Worm (Caenorhabditis elegans) whole organism, L2 larva: Measurements from ENCODE around the gene nrfl-1.

Experiments
- C34F6.9 ChIP-seq: fragments of 150-350 bp; optimal IDR thresholded peaks from 2 replicates; lab custom pipeline; 2014; ENCODE audit warnings: missing biosample characterization, missing genetic modification characterization
- F13H6.1 ChIP-seq: sonication (generic microtip); optimal IDR thresholded peaks from 2 replicates; lab custom pipeline; 2016; ENCODE audit warnings: missing genetic modification characterization, missing compliant biosample characterization
- R02D3.7 ChIP-seq: fragments of 150-350 bp; optimal IDR thresholded peaks from 2 replicates; lab custom pipeline; 2014; ENCODE audit warnings: missing biosample characterization, missing genetic modification characterization
- Y55F3AM.14 ChIP-seq: fragments of 200-800 bp; sonication (Bioruptor generic); optimal IDR thresholded peaks from 2 replicates; lab custom pipeline; 2018; ENCODE audit warnings: mild to moderate bottlenecking, missing genetic modification characterization, missing compliant biosample characterization
- ZK546.5 ChIP-seq: sonication (generic microtip); optimal IDR thresholded peaks from 2 replicates; lab custom pipeline; 2017; ENCODE audit warnings: missing biosample characterization, missing genetic modification characterization
- alr-1 ChIP-seq: fragments of 150-350 bp; optimal IDR thresholded peaks from 2 replicates; lab custom pipeline; 2014; ENCODE audit warnings: missing biosample characterization, missing genetic modification characterization
- aly-2 ChIP-seq: fragments of 150-350 bp; optimal IDR thresholded peaks from 2 replicates; lab custom pipeline; 2014; ENCODE audit warnings: missing biosample characterization, missing genetic modification characterization
- blmp-1 ChIP-seq: sonication (generic microtip); optimal IDR thresholded peaks from 2 replicates; lab custom pipeline; 2017; ENCODE audit warnings: missing genetic modification characterization, mild to moderate bottlenecking, missing compliant biosample characterization, antibody characterized with exemption, moderate library complexity; ENCODE audit not compliant: insufficient read depth
- ceh-16 ChIP-seq: fragments of 150-350 bp; optimal IDR thresholded peaks from 2 replicates; lab custom pipeline; 2014; ENCODE audit warnings: missing biosample characterization, missing genetic modification characterization
- ceh-82 ChIP-seq: fragments of 150-350 bp; optimal IDR thresholded peaks from 2 replicates; lab custom pipeline; 2014; ENCODE audit warnings: missing biosample characterization, missing genetic modification characterization
- egl-27 ChIP-seq: sonication (generic microtip); optimal IDR thresholded peaks from 3 replicates; lab custom pipeline; 2017; ENCODE audit warnings: missing biosample characterization, missing genetic modification reagents, missing genetic modification characterization
- elt-1 ChIP-seq: fragments of 150-350 bp; optimal IDR thresholded peaks from 2 replicates; lab custom pipeline; 2014; ENCODE audit warnings: missing biosample characterization, missing genetic modification characterization
- elt-3 ChIP-seq: sonication (generic microtip); optimal IDR thresholded peaks from 2 replicates; lab custom pipeline; 2017; ENCODE audit warnings: missing biosample characterization, missing genetic modification characterization
- fos-1 ChIP-seq: fragments of 150-350 bp; optimal IDR thresholded peaks from 2 replicates; lab custom pipeline; 2014; ENCODE audit warnings: missing biosample characterization, missing genetic modification characterization
- gmeb-1 ChIP-seq: fragments of 150-350 bp; optimal IDR thresholded peaks from 2 replicates; lab custom pipeline; 2014; ENCODE audit warnings: missing biosample characterization, missing genetic modification characterization
- lin-11 ChIP-seq: fragments of 150-350 bp; sonication (generic microtip); optimal IDR thresholded peaks from 2 replicates; lab custom pipeline; 2014; ENCODE audit warnings: missing biosample characterization, missing genetic modification characterization, inconsistent platforms, mixed read lengths
- lin-13 ChIP-seq: fragments of 150-350 bp; optimal IDR thresholded peaks from 2 replicates; lab custom pipeline; 2014; ENCODE audit warnings: missing biosample characterization, missing genetic modification reagents, missing genetic modification characterization
- lsy-2 ChIP-seq, 2 experiments: fragments of 150-350 bp in 1 of 2; sonication (generic microtip) in 1 of 2; optimal IDR thresholded peaks; 2 replicates each; lab custom pipeline; 2014 to 2017; ENCODE audit warnings: missing biosample characterization in 2 of 2, missing genetic modification characterization in 2 of 2
- mab-5 ChIP-seq: fragments of 150-350 bp; optimal IDR thresholded peaks from 2 replicates; lab custom pipeline; 2014; ENCODE audit warnings: missing biosample characterization, missing genetic modification characterization
- mbf-1 ChIP-seq: sonication (generic microtip); optimal IDR thresholded peaks from 2 replicates; lab custom pipeline; 2017; ENCODE audit warnings: missing biosample characterization, missing genetic modification characterization
- mdl-1 ChIP-seq, 2 experiments: fragments of 150-350 bp in 1 of 2; sonication (generic microtip) in 1 of 2; optimal IDR thresholded peaks; 2 replicates each; lab custom pipeline; 2017; ENCODE audit warnings: missing biosample characterization in 2 of 2, missing genetic modification characterization in 2 of 2
- nhr-11 ChIP-seq: fragments of 150-350 bp; optimal IDR thresholded peaks from 2 replicates; lab custom pipeline; 2014; ENCODE audit warnings: missing biosample characterization, missing genetic modification characterization
- nhr-12 ChIP-seq: fragments of 150-350 bp; optimal IDR thresholded peaks from 2 replicates; lab custom pipeline; 2014; ENCODE audit warnings: missing biosample characterization, missing genetic modification characterization
- nhr-129 ChIP-seq: fragments of 150-350 bp; optimal IDR thresholded peaks from 2 replicates; lab custom pipeline; 2014; ENCODE audit warnings: missing biosample characterization, missing genetic modification characterization
- nhr-23 ChIP-seq: fragments of 150-350 bp; optimal IDR thresholded peaks from 2 replicates; lab custom pipeline; 2014; ENCODE audit warnings: missing biosample characterization, missing genetic modification reagents, missing genetic modification characterization
- nhr-25 ChIP-seq: fragments of 150-350 bp; sonication (generic microtip); optimal IDR thresholded peaks from 3 replicates; lab custom pipeline; 2014; ENCODE audit warnings: missing biosample characterization, missing genetic modification characterization
- nhr-6 ChIP-seq: fragments of 150-350 bp; optimal IDR thresholded peaks from 2 replicates; lab custom pipeline; 2014; ENCODE audit warnings: missing biosample characterization, missing genetic modification characterization
- sem-4 ChIP-seq: fragments of 150-350 bp; optimal IDR thresholded peaks from 2 replicates; lab custom pipeline; 2014; ENCODE audit warnings: missing biosample characterization, missing genetic modification reagents, missing genetic modification characterization
- sma-3 ChIP-seq: sonication (generic microtip); optimal IDR thresholded peaks from 2 replicates; lab custom pipeline; 2016; ENCODE audit warnings: missing genetic modification reagents, missing genetic modification characterization, missing compliant biosample characterization
- sma-9 ChIP-seq, 2 experiments: fragments of 150-350 bp in 1 of 2; sonication (generic microtip) in 1 of 2; optimal IDR thresholded peaks; 2 replicates each; lab custom pipeline; 2014 to 2016; ENCODE audit warnings: missing genetic modification characterization in 2 of 2, mild to moderate bottlenecking in 1 of 2, missing biosample characterization in 1 of 2, missing compliant biosample characterization in 1 of 2, missing genetic modification reagents in 1 of 2, moderate library complexity in 1 of 2
- snpc-4 ChIP-seq: fragments of 150-350 bp; optimal IDR thresholded peaks from 2 replicates; lab custom pipeline; 2014; ENCODE audit warnings: missing biosample characterization, missing genetic modification characterization
- unc-39 ChIP-seq: fragments of 150-350 bp; optimal IDR thresholded peaks from 2 replicates; lab custom pipeline; 2014; ENCODE audit warnings: missing biosample characterization, missing genetic modification characterization
- unc-62 ChIP-seq: fragments of 150-350 bp; optimal IDR thresholded peaks from 2 replicates; lab custom pipeline; 2014; ENCODE audit warnings: missing biosample characterization, missing genetic modification reagents, missing genetic modification characterization
- zag-1 ChIP-seq: fragments of 150-350 bp; optimal IDR thresholded peaks from 2 replicates; lab custom pipeline; 2014; ENCODE audit warnings: missing biosample characterization, missing genetic modification characterization
- ztf-11 ChIP-seq: sonication (generic microtip); optimal IDR thresholded peaks from 2 replicates; lab custom pipeline; 2017; ENCODE audit warnings: missing biosample characterization, missing genetic modification characterization
- ztf-4 ChIP-seq: fragments of 150-350 bp; optimal IDR thresholded peaks from 2 replicates; lab custom pipeline; 2014; ENCODE audit warnings: missing biosample characterization, missing genetic modification characterization

The nrfl-1 gene

DNA sequence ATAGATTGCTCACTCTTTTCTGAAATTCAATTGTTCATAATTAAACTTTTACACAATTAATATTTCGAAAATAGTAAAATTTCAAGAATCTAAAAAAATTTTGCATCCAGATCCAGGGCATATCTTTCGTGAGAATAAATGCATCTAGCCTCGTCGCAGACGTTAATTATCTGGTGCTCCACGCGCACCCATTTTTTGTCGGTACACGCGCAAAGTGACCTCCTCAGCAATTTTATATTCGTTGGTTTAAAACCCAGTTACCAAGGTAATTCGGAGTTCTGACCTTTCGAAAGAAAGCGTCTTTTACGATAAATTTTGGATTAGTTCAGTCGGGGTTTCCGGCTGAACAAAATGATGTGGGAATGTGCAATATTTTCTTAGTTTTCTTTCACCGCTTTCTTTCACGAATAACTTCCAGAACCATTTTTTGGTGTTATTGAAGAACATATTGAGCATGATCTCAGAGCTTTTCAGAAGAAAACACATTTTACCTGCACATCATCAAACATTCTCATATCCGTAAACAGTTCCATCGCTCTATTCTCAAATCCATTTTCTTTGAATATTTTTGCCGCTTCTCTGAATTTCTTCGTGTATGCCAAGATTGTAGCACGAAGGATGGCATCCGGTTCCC lies 21.4 kb downstream of the nrfl-1 start:
- TF ChIP-seq snpc-4 (tag; lab: Kevin White, UChicago) (no peak), lin-13 (GFP tag; lab: Kevin White, UChicago) (no peak), Y55F3AM.14 (GFP tag; lab: Kevin White, UChicago) (no peak), ztf-11 (tag; lab: Kevin White, UChicago) (no peak), nhr-25 (no peak), nhr-12 (no peak), fos-1 (no peak), unc-39 (tag; lab: Kevin White, UChicago) (no peak), unc-62 (GFP tag; lab: Kevin White, UChicago) (no peak), lsy-2 (tag; optimal IDR thresholded peaks at IDR 0.05; lab: Kevin White, UChicago) (no peak), lin-11 (no peak), F13H6.1 (tag; lab: Kevin White, UChicago) (no peak), mab-5 (tag; lab: Kevin White, UChicago) (no peak), ceh-16 (tag; lab: Kevin White, UChicago) (no peak), alr-1 (tag; lab: Kevin White, UChicago) (no peak), R02D3.7 (tag; lab: Kevin White, UChicago) (no peak), mdl-1 (tag; optimal IDR thresholded peaks at IDR 0.05; lab: Kevin White, UChicago) (no peak), sem-4 (tag; lab: Kevin White, UChicago) (no peak), ceh-82 (no peak), elt-1 (tag; lab: Kevin White, UChicago) (no peak)

DNA sequence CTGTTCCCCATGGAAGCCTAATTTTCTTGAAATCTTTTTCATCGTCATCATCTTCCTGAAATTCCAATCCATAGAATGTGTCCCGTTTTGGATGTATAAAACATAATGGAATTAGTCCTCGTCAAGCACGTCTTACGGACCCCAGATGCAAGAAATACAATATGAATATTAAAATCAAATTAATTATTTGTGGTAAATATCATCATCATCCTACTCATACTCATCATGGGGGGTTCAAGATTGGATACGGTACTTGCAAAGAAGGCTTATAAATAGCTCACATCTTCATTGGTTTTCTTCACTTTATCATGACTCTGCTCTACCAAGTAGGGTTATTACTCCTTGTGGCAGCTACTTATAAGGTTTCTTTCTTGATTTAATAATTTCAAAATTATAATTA lies 25.5 kb downstream of the nrfl-1 start, which contains the start of gene flp-1:
Gene flp-1, plus strand, starts transcription at position 301 of the 400 bp plus-strand sequence.
- no peak for TF ChIP-seq sma-9 (GFP tag; optimal IDR thresholded peaks at IDR 0.05; lab: Kevin White, UChicago)
- TF ChIP-seq sma-9 (tag; optimal IDR thresholded peaks at IDR 0.05; lab: Kevin White, UChicago), result no peak
- no peak for TF ChIP-seq mdl-1 (tag; optimal IDR thresholded peaks at IDR 0.05; lab: Kevin White, UChicago)
- no peak for TF ChIP-seq zag-1 (tag; lab: Kevin White, UChicago)
- no peak for TF ChIP-seq nhr-11
- TF ChIP-seq gmeb-1 (tag; lab: Kevin White, UChicago), result no peak
- TF ChIP-seq aly-2 (tag; lab: Kevin White, UChicago), result no peak
- TF ChIP-seq ztf-11 (tag; lab: Kevin White, UChicago), result no peak
- no peak for TF ChIP-seq elt-3 (tag; lab: Kevin White, UChicago)
- no peak for TF ChIP-seq lin-11
- no peak for TF ChIP-seq nhr-6 (tag; lab: Kevin White, UChicago)
- TF ChIP-seq blmp-1 (tag; lab: Kevin White, UChicago), result no peak
- no peak for TF ChIP-seq ztf-4 (tag; lab: Kevin White, UChicago)
- TF ChIP-seq nhr-25, result no peak
- no peak for TF ChIP-seq fos-1

DNA sequence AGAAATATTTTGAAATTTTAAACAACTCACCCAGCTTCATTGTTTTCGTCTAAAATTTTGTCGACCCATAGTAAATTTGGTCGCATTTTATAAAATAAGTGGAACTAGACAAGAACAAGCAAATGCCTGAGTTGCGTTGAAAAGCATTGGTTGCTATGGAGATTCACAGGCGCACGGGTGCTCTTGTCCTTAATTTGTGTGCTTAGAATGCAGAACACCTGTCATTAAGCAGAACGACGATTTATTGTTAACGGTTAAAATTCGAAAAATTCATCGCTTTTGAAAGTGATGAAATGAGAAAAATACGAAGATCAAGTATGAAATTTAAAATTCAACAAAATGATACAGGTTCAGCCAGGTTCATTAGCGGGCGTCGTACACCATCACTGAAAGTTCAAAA lies 27.2 kb downstream of the nrfl-1 start, which contains the start of gene daf-10:
Gene daf-10, minus strand, starts transcription at position 101 of the 400 bp plus-strand sequence.
- TF ChIP-seq aly-2 (tag; lab: Kevin White, UChicago), result no peak
- no peak for TF ChIP-seq nhr-23
- no peak for TF ChIP-seq egl-27 (tag; lab: Kevin White, UChicago)
- no peak for TF ChIP-seq lin-11
- TF ChIP-seq C34F6.9 (tag; lab: Kevin White, UChicago), result no peak
- TF ChIP-seq mbf-1 (tag; lab: Kevin White, UChicago), result no peak
- TF ChIP-seq Y55F3AM.14 (GFP tag; lab: Kevin White, UChicago), result no peak
- no peak for TF ChIP-seq lsy-2 (tag; optimal IDR thresholded peaks at IDR 0.05; lab: Kevin White, UChicago)
- no peak for TF ChIP-seq nhr-129
- no peak for TF ChIP-seq elt-1 (tag; lab: Kevin White, UChicago)
- no peak for TF ChIP-seq sma-3 (GFP tag; lab: Kevin White, UChicago)
- TF ChIP-seq sem-4 (tag; lab: Kevin White, UChicago), result no peak
- TF ChIP-seq ZK546.5 (tag; lab: Kevin White, UChicago), result no peak
- no peak for TF ChIP-seq ztf-11 (tag; lab: Kevin White, UChicago)
